Worm (Caenorhabditis elegans) whole organism, young adult: ENCODE data around the gene ncr-1.

Experiments used
- F49E8.2 ChIP-seq: sonication (generic microtip); optimal IDR thresholded peaks from 3 replicates; lab custom pipeline; 2017; ENCODE audit warnings: missing genetic modification characterization, mild to moderate bottlenecking, missing compliant biosample characterization, antibody characterized with exemption, moderate library complexity; ENCODE audit not compliant: insufficient read depth
- akir-1 ChIP-seq: fragments of 200-800 bp; sonication (Bioruptor generic); optimal IDR thresholded peaks from 2 replicates; lab custom pipeline; 2018; ENCODE audit warnings: mild to moderate bottlenecking, missing genetic modification characterization, moderate library complexity, missing compliant biosample characterization
- dpff-1 ChIP-seq: sonication (generic microtip); optimal IDR thresholded peaks from 2 replicates; lab custom pipeline; 2017; ENCODE audit warnings: mild to moderate bottlenecking, missing genetic modification characterization, missing compliant biosample characterization
- nfyb-1 ChIP-seq: fragments of 200-800 bp; sonication (Bioruptor generic); IDR thresholded peaks from 2 replicates; pipeline ENCODE4 v1.3.6; 2022; ENCODE audit warnings: missing genetic modification reagents, missing genetic modification characterization, missing compliant biosample characterization
- snpc-4 ChIP-seq, 5 experiments: fragments of 150-350 bp in 1 of 5; sonication (generic microtip) in 4 of 5; optimal IDR thresholded peaks; 2 replicates each; lab custom pipeline; 2014 to 2018; ENCODE audit warnings: missing genetic modification characterization in 5 of 5, missing biosample characterization in 3 of 5, antibody characterized with exemption in 2 of 5, mild to moderate bottlenecking in 2 of 5, missing compliant biosample characterization in 2 of 5, missing genotype in 2 of 5, moderate library complexity in 2 of 5, missing genetic modification reagents in 1 of 5

DNA sequence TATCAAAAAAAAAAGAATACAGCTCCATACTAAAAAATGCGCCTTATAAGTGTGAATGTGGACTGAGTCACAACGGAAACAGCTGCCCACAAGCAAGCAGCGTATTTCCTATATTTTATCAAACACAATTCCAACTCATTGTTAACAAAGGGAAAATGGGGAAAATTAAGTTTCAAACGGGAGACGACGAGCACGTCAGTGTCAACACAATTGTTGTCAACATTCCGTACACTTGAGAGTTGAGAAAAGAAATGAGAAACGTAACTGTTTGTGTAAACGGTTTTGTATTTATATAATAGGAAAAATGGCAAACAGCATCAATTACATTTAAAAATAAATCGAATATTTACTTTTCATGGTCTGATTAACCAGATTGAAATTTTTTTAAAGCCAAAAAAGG, 49.0 kb downstream of the ncr-1 start:
- TF ChIP-seq akir-1 (no peak), snpc-4 (GFP tag; optimal IDR thresholded peaks at IDR 0.05; lab: Kevin White, UChicago) (no peak), snpc-4 (tag; optimal IDR thresholded peaks at IDR 0.05; lab: Kevin White, UChicago) (no peak), nfyb-1 (GFP tag; lab: Robert Waterston, UW) (no peak), F49E8.2 (tag; lab: Kevin White, UChicago) (no peak), dpff-1 (tag; lab: Kevin White, UChicago) (no peak)
